Worm (Caenorhabditis elegans): ENCODE measurements around the gene zip-1.

ce11 chrIII:12344940-12345339 is 11.4 kb downstream of the zip-1 start:
- TF ChIP-seq lsy-2 (tag; optimal IDR thresholded peaks at IDR 0.05) (peak in 1 of 2 experiments; percentile 53), ztf-4 (tag; optimal IDR thresholded peaks at IDR 0.05) (no peak), nhr-237 (tag; optimal IDR thresholded peaks at IDR 0.05) (no peak), zag-1 (tag; optimal IDR thresholded peaks at IDR 0.05) (no peak), nhr-6 (tag; optimal IDR thresholded peaks at IDR 0.05) (no peak)

All from whole organism, L2 larva.